Fruit fly (Drosophila melanogaster) whole organism, larva: ENCODE measurements around the gene CG32109.

Source experiments
- noc ChIP-seq: fragments of 200-800 bp; sonication (Bioruptor generic); optimal IDR thresholded peaks from 3 replicates; lab custom pipeline; 2019; ENCODE audit warnings: missing biosample characterization, mild to moderate bottlenecking, missing genetic modification characterization, moderate library complexity

CG32109 gene

dm6 chr3L:12727212-12727611 lies 17.9 kb upstream of the CG32109 start:
- TF ChIP-seq noc (tag; lab: Kevin White, UChicago), result no peak

dm6 chr3L:12729601-12730000 lies 15.5 kb upstream of the CG32109 start:
- TF ChIP-seq noc (tag; lab: Kevin White, UChicago), result no peak

DNA sequence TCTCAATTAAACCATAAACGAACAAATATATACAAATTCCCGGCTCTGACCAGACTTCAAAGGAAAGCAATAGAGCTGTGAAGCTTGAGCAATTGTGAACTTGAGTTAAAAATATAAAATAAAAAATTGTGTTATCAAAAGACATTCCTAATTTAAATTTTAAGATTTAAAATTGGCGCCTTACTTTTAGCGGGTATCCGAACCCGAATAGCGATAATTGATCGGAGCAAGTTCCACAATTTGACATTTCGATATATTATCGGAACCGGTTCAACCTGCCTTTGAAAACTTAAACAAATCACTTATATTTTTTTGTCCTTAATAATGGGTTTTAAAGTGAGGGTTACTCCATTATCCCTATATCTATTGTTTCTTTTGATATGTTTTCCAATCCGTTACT lies 12.4 kb upstream of the CG32109 start:
- no peak for TF ChIP-seq noc (tag; lab: Kevin White, UChicago)

dm6 chr3L:12734550-12735012 lies 10.6 kb upstream of the CG32109 start, which contains the start of the genes SmD1 and Ptp69D:
SmD1 (minus strand) TSS chr3L:12734611.
Ptp69D (plus strand) TSS chr3L:12734945.
- no peak for TF ChIP-seq noc (tag; lab: Kevin White, UChicago)

DNA sequence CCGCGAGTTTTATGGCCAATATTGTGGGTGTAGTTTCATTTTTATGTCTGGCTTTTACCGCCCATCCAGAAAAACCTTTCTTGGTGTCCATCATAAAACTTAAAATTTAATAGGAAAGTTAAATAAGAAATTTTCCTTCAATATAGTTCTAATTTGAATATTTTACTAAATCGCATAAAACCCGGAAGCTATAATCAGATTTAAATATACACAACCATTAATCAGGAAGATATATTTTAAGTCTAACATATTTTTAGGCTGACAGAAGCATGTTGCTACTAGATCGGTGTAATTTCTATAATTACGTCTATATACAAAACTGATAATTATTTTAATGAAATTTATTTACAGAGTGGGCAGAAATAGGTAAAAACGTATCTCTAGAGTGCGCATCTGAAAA lies 9.4 kb upstream of the CG32109 start:
- TF ChIP-seq noc (tag; lab: Kevin White, UChicago), result no peak

dm6 chr3L:12741608-12742007 lies 3.5 kb upstream of the CG32109 start, which contains the start of gene CG32112:
CG32112 (plus strand) TSS chr3L:12741718.
- no peak for TF ChIP-seq noc (tag; lab: Kevin White, UChicago)

DNA sequence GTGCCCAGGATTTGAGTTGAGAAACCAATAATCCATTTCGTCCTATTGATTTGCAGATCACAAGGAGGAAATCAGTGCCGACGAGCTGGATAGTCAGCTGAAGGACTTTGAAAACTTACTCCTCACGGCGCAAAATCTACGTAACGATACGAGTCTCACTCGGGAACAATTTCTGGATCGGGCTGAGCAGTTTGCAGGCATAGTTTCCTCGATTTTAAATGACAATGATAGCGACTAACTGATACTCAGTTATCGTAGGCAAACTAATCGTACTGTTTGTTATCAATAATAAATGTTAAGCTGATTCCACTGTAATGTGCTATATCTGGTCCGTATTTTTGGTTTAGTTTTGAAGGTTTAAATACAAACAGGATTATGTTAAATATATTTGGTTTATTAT lies 1.1 kb downstream of the CG32109 start:
- TF ChIP-seq noc (tag; lab: Kevin White, UChicago), result no peak

DNA sequence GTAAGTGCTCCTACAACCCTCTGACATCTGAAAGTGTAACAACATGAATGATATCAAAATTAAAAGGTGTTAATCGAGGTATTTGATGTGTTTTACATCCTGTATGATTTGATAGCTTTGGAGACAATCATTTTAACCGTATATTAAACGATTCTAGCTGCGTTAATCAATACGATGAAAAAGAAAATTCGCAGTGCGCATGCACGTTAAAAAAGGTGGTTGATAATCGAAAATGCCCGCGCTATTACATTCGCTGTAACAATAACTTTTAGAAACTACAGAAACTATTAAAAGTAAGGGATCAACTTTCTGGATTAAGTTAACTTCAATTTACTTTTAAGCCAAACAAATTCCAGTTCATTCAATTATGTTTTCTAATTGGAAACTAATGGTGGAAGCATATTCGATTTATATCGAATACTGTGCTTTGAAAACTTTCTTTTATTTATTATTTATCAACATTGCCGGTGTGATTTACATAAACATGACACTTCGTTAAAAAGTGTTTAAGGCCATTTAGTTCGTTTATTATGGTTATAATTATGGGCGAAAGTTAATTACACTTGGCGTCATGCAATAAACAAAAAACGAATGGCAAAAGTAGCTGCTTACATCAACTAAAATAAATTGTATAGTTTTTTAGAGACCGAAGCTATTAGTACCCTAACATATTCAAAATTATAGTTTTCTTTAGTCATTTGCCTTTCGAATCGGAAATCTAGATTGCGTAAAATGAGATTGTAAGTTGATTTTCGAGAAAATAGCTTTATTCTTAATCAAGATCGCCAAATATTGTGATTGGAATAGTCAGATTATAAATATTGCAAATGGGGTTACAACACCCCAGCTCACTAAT lies 3.8 kb downstream of the CG32109 start:
- TF ChIP-seq noc (tag; lab: Kevin White, UChicago), result no peak

dm6 chr3L:12749567-12750535 lies 4.7 kb downstream of the CG32109 start, which contains the start of the genes Klc and CG10984:
Klc (minus strand) TSS chr3L:12750056.
CG10984 (plus strand) TSS chr3L:12750119.
- TF ChIP-seq noc (tag; lab: Kevin White, UChicago), result no peak

- no peak for TF ChIP-seq noc (tag; lab: Kevin White, UChicago)
Measured at dm6 chr3L:12754769-12755189, 9.6 kb downstream of the CG32109 start, which contains the start of the genes CG10973 and Vps13D. CG10973 (minus strand) TSS chr3L:12754774. Vps13D (plus strand) TSS chr3L:12755049.

dm6 chr3L:12772740-12773686 lies 27.9 kb downstream of the CG32109 start, which contains the start of gene Hip1:
Hip1 (minus strand) TSS chr3L:12773573.
- no peak for TF ChIP-seq noc (tag; lab: Kevin White, UChicago)

dm6 chr3L:12778616-12779015 lies 33.5 kb downstream of the CG32109 start, which contains the start of gene CG32106:
CG32106 (minus strand) TSS chr3L:12778716.
- no peak for TF ChIP-seq noc (tag; lab: Kevin White, UChicago)

- TF ChIP-seq noc (tag; lab: Kevin White, UChicago), result no peak
Measured at dm6 chr3L:12780997-12781396, 35.9 kb downstream of the CG32109 start, which contains the start of the genes CG10969 and CG17666. CG10969 (minus strand) TSS chr3L:12781097. CG17666 (plus strand) TSS chr3L:12781325.

DNA sequence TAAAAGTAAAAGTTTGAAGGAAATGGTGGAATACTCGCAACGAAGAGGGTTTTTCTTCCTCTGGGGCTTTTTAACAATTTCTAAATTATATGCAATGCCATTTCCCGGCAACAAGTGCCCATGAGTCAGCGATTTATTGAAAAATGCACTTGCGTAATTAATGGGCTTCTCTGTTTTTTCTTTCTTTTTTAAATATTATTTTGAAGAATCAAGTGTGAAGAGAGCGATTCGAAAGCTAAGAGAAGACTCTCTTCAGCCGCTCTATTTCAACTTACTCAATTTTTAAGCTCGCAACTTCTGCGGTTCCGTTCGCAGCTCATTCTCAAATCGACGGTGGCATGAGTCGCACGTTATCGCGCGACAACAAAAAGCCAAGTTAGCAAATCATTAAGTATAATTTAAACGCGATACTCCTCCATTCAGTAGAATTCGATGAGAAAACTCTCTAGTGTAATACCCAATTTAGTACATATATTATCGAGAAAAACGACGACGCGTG lies 44.8 kb downstream of the CG32109 start, which contains the start of gene CG42709:
TSS of gene CG42709 (plus strand) at position 318 of the 499 bp plus-strand sequence.
- no peak for TF ChIP-seq noc (tag; lab: Kevin White, UChicago)
